Fruit fly (Drosophila melanogaster) whole organism, prepupa: ENCODE data around the gene CG42537.

ENCODE experiments used
- Blimp-1 ChIP-seq: fragments of 200-800 bp; sonication (Bioruptor generic); optimal IDR thresholded peaks from 3 replicates; lab custom pipeline; 2017; ENCODE audit warnings: missing biosample characterization, missing genetic modification characterization, mild to moderate bottlenecking, moderate library complexity, missing genetic modification reagents
- CG10631 ChIP-seq: fragments of 200-800 bp; sonication (Bioruptor generic); optimal IDR thresholded peaks from 2 replicates; lab custom pipeline; 2016; ENCODE audit warnings: missing biosample characterization, missing genetic modification characterization
- CG10669 ChIP-seq: fragments of 200-800 bp; sonication (Bioruptor generic); optimal IDR thresholded peaks from 3 replicates; lab custom pipeline; 2018; ENCODE audit warnings: missing biosample characterization, mild to moderate bottlenecking, missing genetic modification characterization, moderate library complexity
- CG11294 ChIP-seq: fragments of 200-800 bp; sonication (Bioruptor generic); IDR thresholded peaks from 2 replicates; pipeline ENCODE4 v1.3.6; 2022; ENCODE audit warnings: missing biosample characterization, missing genetic modification characterization
- CG11902 ChIP-seq: fragments of 200-800 bp; sonication (Bioruptor generic); optimal IDR thresholded peaks from 3 replicates; lab custom pipeline; 2016; ENCODE audit warnings: missing biosample characterization, missing genetic modification characterization
- CG15336 ChIP-seq: fragments of 200-800 bp; sonication (Bioruptor generic); IDR thresholded peaks from 2 replicates; pipeline ENCODE4 v1.3.6; 2022; ENCODE audit warnings: missing biosample characterization, missing genetic modification characterization
- CG16779 ChIP-seq: fragments of 200-800 bp; sonication (Bioruptor generic); optimal IDR thresholded peaks from 3 replicates; lab custom pipeline; 2017; ENCODE audit warnings: missing biosample characterization, mild to moderate bottlenecking, missing genetic modification characterization
- CG3032 ChIP-seq: fragments of 200-800 bp; optimal IDR thresholded peaks from 2 replicates; lab custom pipeline; 2019; ENCODE audit warnings: missing biosample characterization, mild to moderate bottlenecking, missing genetic modification characterization, moderate library complexity
- CG31627 ChIP-seq: fragments of 200-800 bp; sonication (Bioruptor generic); optimal IDR thresholded peaks from 3 replicates; lab custom pipeline; 2016; ENCODE audit warnings: missing biosample characterization, missing genetic modification characterization
- CG3919 ChIP-seq: fragments of 200-800 bp; sonication (Bioruptor generic); optimal IDR thresholded peaks from 3 replicates; lab custom pipeline; 2016; ENCODE audit warnings: missing biosample characterization, missing genetic modification characterization
- CG4318 ChIP-seq: fragments of 200-800 bp; sonication (Bioruptor generic); optimal IDR thresholded peaks from 3 replicates; lab custom pipeline; 2017; ENCODE audit warnings: missing biosample characterization, mild to moderate bottlenecking, missing genetic modification characterization
- CG6276 ChIP-seq: fragments of 200-800 bp; sonication (Bioruptor generic); optimal IDR thresholded peaks from 2 replicates; lab custom pipeline; 2017; ENCODE audit warnings: missing biosample characterization, mild to moderate bottlenecking, missing genetic modification characterization
- CG6792 ChIP-seq: fragments of 200-800 bp; sonication (Bioruptor generic); optimal IDR thresholded peaks from 3 replicates; lab custom pipeline; 2016; ENCODE audit warnings: missing biosample characterization, missing genetic modification characterization
- CG6808 ChIP-seq: fragments of 200-800 bp; sonication (Bioruptor generic); optimal IDR thresholded peaks from 3 replicates; lab custom pipeline; 2017; ENCODE audit warnings: missing biosample characterization, missing genetic modification characterization, mild to moderate bottlenecking, moderate library complexity, missing genetic modification reagents
- CG6854 ChIP-seq: fragments of 200-800 bp; sonication (Bioruptor generic); optimal IDR thresholded peaks from 2 replicates; lab custom pipeline; 2017; ENCODE audit warnings: missing biosample characterization, mild to moderate bottlenecking, missing genetic modification characterization
- CG7368 ChIP-seq: fragments of 200-800 bp; sonication (Bioruptor generic); optimal IDR thresholded peaks from 3 replicates; lab custom pipeline; 2016; ENCODE audit warnings: missing biosample characterization, missing genetic modification characterization
- CG8119 ChIP-seq: fragments of 200-800 bp; sonication (Bioruptor generic); IDR thresholded peaks from 3 replicates; pipeline ENCODE4 v1.3.6; 2022; ENCODE audit warnings: missing biosample characterization, missing genetic modification characterization
- CG8319 ChIP-seq: fragments of 200-800 bp; sonication (Bioruptor generic); optimal IDR thresholded peaks from 3 replicates; lab custom pipeline; 2016; ENCODE audit warnings: missing biosample characterization, missing genetic modification characterization
- CG8632 ChIP-seq: fragments of 200-800 bp; sonication (Bioruptor generic); optimal IDR thresholded peaks from 3 replicates; lab custom pipeline; 2016; ENCODE audit warnings: missing biosample characterization, missing genetic modification characterization
- CG9139 ChIP-seq: fragments of 200-800 bp; sonication (Bioruptor generic); optimal IDR thresholded peaks from 3 replicates; lab custom pipeline; 2017; ENCODE audit warnings: missing biosample characterization, mild to moderate bottlenecking, missing genetic modification characterization
- Eip75B ChIP-seq: fragments of 200-800 bp; sonication (Bioruptor generic); optimal IDR thresholded peaks from 3 replicates; lab custom pipeline; 2016; ENCODE audit warnings: missing biosample characterization, missing genetic modification characterization
- Eip78C ChIP-seq: fragments of 200-800 bp; sonication (Bioruptor generic); peaks from one replicate; lab custom pipeline; 2016; ENCODE audit warnings: missing biosample characterization, missing genetic modification characterization
- Eip93F ChIP-seq: fragments of 200-800 bp; sonication (Bioruptor generic); optimal IDR thresholded peaks from 2 replicates; lab custom pipeline; 2016; ENCODE audit warnings: missing biosample characterization, mild to moderate bottlenecking, missing genetic modification characterization
- Ets21C ChIP-seq: fragments of 200-800 bp; sonication (Bioruptor generic); optimal IDR thresholded peaks from 3 replicates; lab custom pipeline; 2016; ENCODE audit warnings: missing biosample characterization, missing genetic modification characterization
- Ets96B ChIP-seq: fragments of 200-800 bp; optimal IDR thresholded peaks from 2 replicates; lab custom pipeline; 2019; ENCODE audit warnings: missing biosample characterization, mild to moderate bottlenecking, missing genetic modification characterization, moderate library complexity
- Gug ChIP-seq: fragments of 200-800 bp; sonication (Bioruptor generic); IDR thresholded peaks from 2 replicates; pipeline ENCODE4 v1.3.6; 2022; ENCODE audit warnings: missing biosample characterization, missing genetic modification characterization
- Hr38 ChIP-seq: sonication (Bioruptor generic); optimal IDR thresholded peaks from 2 replicates; lab custom pipeline; 2016; ENCODE audit warnings: missing biosample characterization, missing genetic modification characterization
- Hr39 ChIP-seq: fragments of 200-800 bp; sonication (Bioruptor generic); optimal IDR thresholded peaks from 2 replicates; lab custom pipeline; 2016; ENCODE audit warnings: missing biosample characterization, missing genetic modification characterization
- Lpt ChIP-seq: fragments of 200-800 bp; sonication (Bioruptor generic); optimal IDR thresholded peaks from 3 replicates; lab custom pipeline; 2016; ENCODE audit warnings: missing biosample characterization, missing genetic modification characterization
- Met ChIP-seq: fragments of 200-800 bp; sonication (Bioruptor generic); optimal IDR thresholded peaks from 3 replicates; lab custom pipeline; 2016; ENCODE audit warnings: missing biosample characterization, missing genetic modification characterization
- OdsH ChIP-seq: fragments of 200-800 bp; sonication (Bioruptor generic); optimal IDR thresholded peaks from 3 replicates; lab custom pipeline; 2016; ENCODE audit warnings: missing biosample characterization, missing genetic modification characterization
- Smox ChIP-seq: fragments of 200-800 bp; sonication (Bioruptor generic); optimal IDR thresholded peaks from 3 replicates; lab custom pipeline; 2016; ENCODE audit warnings: missing biosample characterization, missing genetic modification characterization
- Sox102F ChIP-seq: fragments of 200-800 bp; sonication (Bioruptor generic); optimal IDR thresholded peaks from 2 replicates; lab custom pipeline; 2016; ENCODE audit warnings: missing biosample characterization, mild to moderate bottlenecking, missing genetic modification characterization
- Sox14 ChIP-seq: fragments of 200-800 bp; sonication (Bioruptor generic); optimal IDR thresholded peaks from 3 replicates; lab custom pipeline; 2016; ENCODE audit warnings: missing biosample characterization, missing genetic modification characterization
- Sox15 ChIP-seq: fragments of 200-800 bp; sonication (Bioruptor generic); optimal IDR thresholded peaks from 3 replicates; lab custom pipeline; 2016; ENCODE audit warnings: missing biosample characterization, missing genetic modification characterization
- achi ChIP-seq: fragments of 200-800 bp; sonication (Bioruptor generic); optimal IDR thresholded peaks from 3 replicates; lab custom pipeline; 2016; ENCODE audit warnings: missing biosample characterization, missing genetic modification characterization
- acj6 ChIP-seq: fragments of 200-800 bp; sonication (Bioruptor generic); optimal IDR thresholded peaks from 3 replicates; lab custom pipeline; 2016; ENCODE audit warnings: missing biosample characterization, missing genetic modification characterization
- cyc ChIP-seq: fragments of 200-800 bp; sonication (Bioruptor generic); optimal IDR thresholded peaks from 3 replicates; lab custom pipeline; 2016; ENCODE audit warnings: missing biosample characterization, missing genetic modification characterization
- dac ChIP-seq: fragments of 200-800 bp; sonication (Bioruptor generic); optimal IDR thresholded peaks from 2 replicates; lab custom pipeline; 2017; ENCODE audit warnings: missing biosample characterization, mild to moderate bottlenecking, missing genetic modification characterization
- dsx ChIP-seq: fragments of 200-800 bp; optimal IDR thresholded peaks from 3 replicates; lab custom pipeline; 2019; ENCODE audit warnings: missing biosample characterization, mild to moderate bottlenecking, missing genetic modification characterization, moderate library complexity; ENCODE audit not compliant: poor library complexity, severe bottlenecking
- esn ChIP-seq: fragments of 200-800 bp; sonication (Bioruptor generic); optimal IDR thresholded peaks from 2 replicates; lab custom pipeline; 2016; ENCODE audit warnings: missing biosample characterization, mild to moderate bottlenecking, missing genetic modification characterization, moderate library complexity
- fd59A ChIP-seq: fragments of 200-800 bp; sonication (Bioruptor generic); optimal IDR thresholded peaks from 2 replicates; lab custom pipeline; 2017; ENCODE audit warnings: missing biosample characterization, mild to moderate bottlenecking, missing genetic modification characterization, missing genetic modification reagents
- fd85E ChIP-seq: fragments of 200-800 bp; sonication (Bioruptor generic); optimal IDR thresholded peaks from 3 replicates; lab custom pipeline; 2016; ENCODE audit warnings: missing biosample characterization, missing genetic modification characterization
- lz ChIP-seq: fragments of 200-800 bp; sonication (Bioruptor generic); optimal IDR thresholded peaks from 3 replicates; lab custom pipeline; 2016; ENCODE audit warnings: missing biosample characterization, missing genetic modification characterization
- net ChIP-seq: fragments of 200-800 bp; sonication (Bioruptor generic); optimal IDR thresholded peaks from 3 replicates; lab custom pipeline; 2016; ENCODE audit warnings: missing biosample characterization, missing genetic modification characterization
- salr ChIP-seq, 2 experiments: fragments of 200-800 bp; sonication (Bioruptor generic); optimal IDR thresholded peaks; 3 replicates each; lab custom pipeline; 2016 to 2018; ENCODE audit warnings: missing biosample characterization in 2 of 2, missing genetic modification characterization in 2 of 2, mild to moderate bottlenecking in 1 of 2
- spab ChIP-seq: fragments of 200-800 bp; sonication (Bioruptor generic); optimal IDR thresholded peaks from 2 replicates; lab custom pipeline; 2017; ENCODE audit warnings: missing biosample characterization, mild to moderate bottlenecking, missing genetic modification characterization, missing genetic modification reagents
- ss ChIP-seq, 2 experiments: fragments of 200-800 bp; sonication (Bioruptor generic); optimal IDR thresholded peaks; 2 replicates in 1 of 2; 3 replicates in 1 of 2; lab custom pipeline; 2017 to 2018; ENCODE audit warnings: mild to moderate bottlenecking in 2 of 2, missing biosample characterization in 2 of 2, missing genetic modification characterization in 2 of 2, moderate library complexity in 1 of 2
- svp ChIP-seq: fragments of 200-800 bp; sonication (Bioruptor generic); peaks from one replicate; lab custom pipeline; 2016; ENCODE audit warnings: missing biosample characterization, missing genetic modification characterization
- topi ChIP-seq: fragments of 200-800 bp; sonication (Bioruptor generic); optimal IDR thresholded peaks from 3 replicates; lab custom pipeline; 2016; ENCODE audit warnings: missing biosample characterization, missing genetic modification characterization
- vri ChIP-seq: fragments of 200-800 bp; sonication (Bioruptor generic); optimal IDR thresholded peaks from 3 replicates; lab custom pipeline; 2016; ENCODE audit warnings: missing biosample characterization, mild to moderate bottlenecking, missing genetic modification characterization

CG42537 gene

dm6 chr3R:6423984-6424602, 46.5 kb downstream of the CG42537 start:
- TF ChIP-seq Sox14 (GFP tag; lab: Kevin White, UChicago) (peak; percentile 99), ss (GFP tag; optimal IDR thresholded peaks at IDR 0.05; lab: Kevin White, UChicago) (peak; percentile 92 to 95), CG16779 (tag; lab: Kevin White, UChicago) (peak; percentile 94), Sox102F (peak; percentile 98), CG7368 (peak; percentile 97), Lpt (GFP tag; lab: Kevin White, UChicago) (peak; percentile 88), cyc (peak; percentile 99), Smox (GFP tag; lab: Kevin White, UChicago) (peak; percentile 98), Eip93F (GFP tag; lab: Kevin White, UChicago) (peak; percentile 91), CG8119 (GFP tag; lab: Robert Waterston, UW) (peak; percentile 95), net (GFP tag; lab: Kevin White, UChicago) (peak; percentile 97), fd85E (GFP tag; lab: Kevin White, UChicago) (peak; percentile 94), svp (peak; percentile 99), CG11294 (GFP tag; lab: Robert Waterston, UW) (peak; percentile 76), Met (GFP tag; lab: Kevin White, UChicago) (peak; percentile 99), CG3032 (tag; lab: Kevin White, UChicago) (peak; percentile 95), CG11902 (GFP tag; lab: Kevin White, UChicago) (peak; percentile 98), CG10669 (GFP tag; lab: Kevin White, UChicago) (peak; percentile 97), Ets96B (tag; lab: Kevin White, UChicago) (peak; percentile 96), Blimp-1 (peak; percentile 86), CG8319 (peak; percentile 97), CG4318 (GFP tag; lab: Kevin White, UChicago) (peak; percentile 89), Eip75B (GFP tag; lab: Kevin White, UChicago) (peak; percentile 99), CG31627 (GFP tag; lab: Kevin White, UChicago) (peak; percentile 98), salr (GFP tag; optimal IDR thresholded peaks at IDR 0.05; lab: Kevin White, UChicago) (peak; percentile 91 to 95), CG3919 (GFP tag; lab: Kevin White, UChicago) (peak; percentile 99), lz (GFP tag; lab: Kevin White, UChicago) (peak; percentile 98), dac (peak; percentile 72), Eip78C (GFP tag; lab: Kevin White, UChicago) (peak; percentile 99), esn (GFP tag; lab: Kevin White, UChicago) (peak; percentile 99), CG10631 (GFP tag; lab: Kevin White, UChicago) (peak; percentile 98), Gug (GFP tag; lab: Robert Waterston, UW) (peak; percentile 89), vri (GFP tag; lab: Kevin White, UChicago) (peak; percentile 97), CG9139 (GFP tag; lab: Kevin White, UChicago) (peak; percentile 90), acj6 (peak; percentile 98), CG6808 (GFP tag; lab: Kevin White, UChicago) (peak; percentile 93), Hr38 (GFP tag; lab: Kevin White, UChicago) (peak; percentile 42), CG6276 (GFP tag; lab: Kevin White, UChicago) (peak; percentile 88), Hr39 (GFP tag; lab: Kevin White, UChicago) (peak; percentile 98), CG8632 (GFP tag; lab: Kevin White, UChicago) (peak; percentile 96), dsx (GFP tag; lab: Kevin White, UChicago) (peak; percentile 100), Sox15 (peak; percentile 96), topi (GFP tag; lab: Kevin White, UChicago) (peak; percentile 98), OdsH (GFP tag; lab: Kevin White, UChicago) (peak; percentile 98), CG6854 (peak; percentile 97), spab (GFP tag; lab: Kevin White, UChicago) (peak; percentile 96), CG6792 (peak; percentile 98), Ets21C (GFP tag; lab: Kevin White, UChicago) (peak; percentile 97), CG15336 (peak; percentile 92), fd59A (GFP tag; lab: Kevin White, UChicago) (peak; percentile 96), achi (GFP tag; lab: Kevin White, UChicago) (peak; percentile 97)
